Worm (Caenorhabditis elegans) whole organism, early embryonic: ENCODE data around the gene F44B9.10.

Experiments used
- B0310.2 ChIP-seq: sonication (generic microtip); optimal IDR thresholded peaks from 2 replicates; lab custom pipeline; 2016; ENCODE audit warnings: mild to moderate bottlenecking, missing genetic modification characterization, missing compliant biosample characterization
- F13C5.2 ChIP-seq: sonication (generic microtip); optimal IDR thresholded peaks from 2 replicates; lab custom pipeline; 2017; ENCODE audit warnings: mild to moderate bottlenecking, missing genetic modification characterization, inconsistent platforms, missing compliant biosample characterization
- ama-1 ChIP-seq: fragments of 150-350 bp; optimal IDR thresholded peaks from 2 replicates; lab custom pipeline; 2014
- ets-7 ChIP-seq: sonication (generic microtip); optimal IDR thresholded peaks from 2 replicates; lab custom pipeline; 2016; ENCODE audit warnings: missing genotype, missing genetic modification characterization, missing compliant biosample characterization
- hmg-4 ChIP-seq: fragments of 200-800 bp; sonication (Bioruptor generic); optimal IDR thresholded peaks from 2 replicates; lab custom pipeline; 2018; ENCODE audit warnings: mild to moderate bottlenecking, missing genetic modification characterization, missing compliant biosample characterization
- pes-1 ChIP-seq: fragments of 200-800 bp; sonication (Bioruptor generic); IDR thresholded peaks from 2 replicates; pipeline ENCODE4 v1.3.6; 2022; ENCODE audit warnings: missing genetic modification reagents, missing genetic modification characterization, missing compliant biosample characterization
- sea-1 ChIP-seq: fragments of 200-800 bp; sonication (Bioruptor generic); conservative IDR thresholded peaks from 2 replicates; pipeline ENCODE4 v1.3.6; 2022; ENCODE audit warnings: missing genetic modification characterization, missing compliant biosample characterization
- tbx-37 ChIP-seq: fragments of 200-800 bp; sonication (Bioruptor generic); conservative IDR thresholded peaks from 2 replicates; pipeline ENCODE4 v1.3.6; 2022; ENCODE audit warnings: missing genetic modification reagents, missing genetic modification characterization, missing compliant biosample characterization

- TF ChIP-seq ama-1 (lab: Kevin White, UChicago) (no peak), B0310.2 (no peak), sea-1 (GFP tag; lab: Robert Waterston, UW) (no peak), F13C5.2 (tag; lab: Kevin White, UChicago) (no peak), ets-7 (tag; lab: Kevin White, UChicago) (no peak), pes-1 (no peak), tbx-37 (GFP tag; lab: Robert Waterston, UW) (no peak), hmg-4 (GFP tag; lab: Kevin White, UChicago) (no peak)
These were observed 33.6 kb upstream of the F44B9.10 start, which contains the start of gene pros-1 for ce11 chrIII:8066989-8067388.
